Fruit fly (Drosophila melanogaster): ENCODE measurements around the gene CG10375.

DNA sequence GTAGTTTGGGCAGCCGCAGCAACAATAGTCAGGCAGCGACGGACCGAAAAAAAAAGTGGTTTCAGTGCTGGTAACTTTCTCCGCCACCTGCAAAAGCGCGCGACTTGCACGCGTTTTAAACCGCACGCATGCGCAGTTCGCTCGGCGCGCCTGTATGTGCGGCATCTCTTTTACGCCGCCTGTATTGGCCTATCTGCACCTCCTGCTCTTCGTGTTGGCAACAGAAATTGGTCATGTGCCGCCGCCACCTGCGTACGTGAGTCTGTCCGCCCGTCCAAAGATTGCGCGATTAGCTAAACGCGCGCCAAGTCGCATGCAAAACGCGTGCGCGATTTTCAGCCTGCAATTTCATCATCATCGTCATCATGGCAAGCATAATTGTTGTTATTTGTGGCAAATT lies 31.9 kb upstream of the CG10375 start:
- TF ChIP-seq fd59A (GFP tag; optimal IDR thresholded peaks at IDR 0.05) (no peak), Blimp-1 (GFP tag; optimal IDR thresholded peaks at IDR 0.05) (no peak), Sox14 (GFP tag; optimal IDR thresholded peaks at IDR 0.05) (no peak), pdm3 (GFP tag; optimal IDR thresholded peaks at IDR 0.05) (no peak), vri (GFP tag; optimal IDR thresholded peaks at IDR 0.05) (no peak), topi (GFP tag; optimal IDR thresholded peaks at IDR 0.05) (no peak), Lpt (GFP tag; optimal IDR thresholded peaks at IDR 0.05) (no peak), Hr39 (GFP tag; optimal IDR thresholded peaks at IDR 0.05) (no peak), spab (GFP tag; optimal IDR thresholded peaks at IDR 0.05) (no peak), OdsH (GFP tag; optimal IDR thresholded peaks at IDR 0.05) (no peak), salr (GFP tag; optimal IDR thresholded peaks at IDR 0.05) (no peak), Eip75B (GFP tag; optimal IDR thresholded peaks at IDR 0.05) (no peak)
